Fruit fly (Drosophila melanogaster): ENCODE measurements around the gene CG12229.

CG12229 gene

DNA sequence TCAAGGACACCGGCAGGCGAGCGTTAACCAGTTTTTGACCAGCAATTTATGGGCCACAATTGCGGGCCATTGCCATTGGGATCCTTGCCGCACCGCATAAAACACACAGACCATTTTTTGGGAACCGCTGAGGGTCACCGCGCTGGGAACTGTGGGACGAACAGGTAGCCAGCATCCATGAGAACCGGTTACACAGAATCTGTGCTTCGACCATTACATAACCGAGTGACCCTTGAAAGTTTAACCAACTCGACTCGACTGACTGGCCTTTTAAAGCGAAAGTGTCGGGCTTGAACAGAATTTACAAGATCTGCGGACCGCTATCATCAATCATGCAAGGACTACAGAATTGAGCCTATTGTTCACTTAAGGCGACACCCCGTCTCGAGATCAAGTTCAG is 43.8 kb downstream of the CG12229 start:
- TF ChIP-seq dl (GFP tag; optimal IDR thresholded peaks at IDR 0.05; ENCODE audit: insufficient read depth in 1 of 2, partially characterized antibody in 2 of 2) = no peak
- TF ChIP-seq Hr78 (GFP tag; optimal IDR thresholded peaks at IDR 0.05) = no peak
- no peak for TF ChIP-seq rgr (GFP tag; optimal IDR thresholded peaks at IDR 0.05)
- no peak for TF ChIP-seq Sp1 (GFP tag; optimal IDR thresholded peaks at IDR 0.05)
- no peak for TF ChIP-seq Dif (GFP tag; optimal IDR thresholded peaks at IDR 0.05; ENCODE audit: partially characterized antibody)
- no peak for TF ChIP-seq CG9705 (GFP tag; optimal IDR thresholded peaks at IDR 0.05)
- TF ChIP-seq sage (GFP tag; optimal IDR thresholded peaks at IDR 0.05) = no peak
- no peak for TF ChIP-seq fru (GFP tag; optimal IDR thresholded peaks at IDR 0.05)
- no peak for TF ChIP-seq OdsH (GFP tag; optimal IDR thresholded peaks at IDR 0.05)

dm6 chr3L:17391132-17391531 is 45.1 kb downstream of the CG12229 start:
- TF ChIP-seq sage (GFP tag; optimal IDR thresholded peaks at IDR 0.05) (no peak), woc (GFP tag; optimal IDR thresholded peaks at IDR 0.05) (no peak), Hr83 (GFP tag; optimal IDR thresholded peaks at IDR 0.05; ENCODE audit: poor library complexity, severe bottlenecking) (no peak), dsf (GFP tag; optimal IDR thresholded peaks at IDR 0.05; ENCODE audit: borderline replicate concordance) (no peak), Dif (GFP tag; optimal IDR thresholded peaks at IDR 0.05; ENCODE audit: partially characterized antibody) (no peak), GATAd (GFP tag; optimal IDR thresholded peaks at IDR 0.05) (no peak)

- TF ChIP-seq brk (GFP tag; optimal IDR thresholded peaks at IDR 0.05) (no peak), GATAd (GFP tag; optimal IDR thresholded peaks at IDR 0.05) (peak; percentile 6)
Observed at dm6 chr3L:17388895-17389294, 47.3 kb downstream of the CG12229 start, which contains the start of gene CG13731. Gene CG13731, minus strand, starts transcription at chr3L:17388956.

dm6 chr3L:17386612-17387382 is 49.4 kb downstream of the CG12229 start:
- no peak for TF ChIP-seq Dfd (GFP tag; optimal IDR thresholded peaks at IDR 0.05)
- no peak for TF ChIP-seq rgr (GFP tag; optimal IDR thresholded peaks at IDR 0.05)
- no peak for TF ChIP-seq br (GFP tag; optimal IDR thresholded peaks at IDR 0.05)
- no peak for TF ChIP-seq usp (GFP tag; optimal IDR thresholded peaks at IDR 0.05)
- no peak for TF ChIP-seq sv (GFP tag; optimal IDR thresholded peaks at IDR 0.05)
- TF ChIP-seq woc (GFP tag; optimal IDR thresholded peaks at IDR 0.05) = no peak
- TF ChIP-seq Mio (GFP tag; optimal IDR thresholded peaks at IDR 0.05) = no peak
- TF ChIP-seq dmrt93B (GFP tag; optimal IDR thresholded peaks at IDR 0.05) = no peak
- no peak for TF ChIP-seq Hnf4 (GFP tag; optimal IDR thresholded peaks at IDR 0.05)
- no peak for TF ChIP-seq Hr78 (GFP tag; optimal IDR thresholded peaks at IDR 0.05)
- no peak for TF ChIP-seq Vsx2 (GFP tag; optimal IDR thresholded peaks at IDR 0.05; ENCODE audit: partially characterized antibody)
- no peak for TF ChIP-seq jim (GFP tag; optimal IDR thresholded peaks at IDR 0.05)
- TF ChIP-seq Rel (GFP tag; optimal IDR thresholded peaks at IDR 0.05) = no peak
- TF ChIP-seq Rel (tag; optimal IDR thresholded peaks at IDR 0.05) = no peak
- no peak for TF ChIP-seq Sp1 (GFP tag; optimal IDR thresholded peaks at IDR 0.05)
- no peak for TF ChIP-seq psq (GFP tag; optimal IDR thresholded peaks at IDR 0.05)
- no peak for TF ChIP-seq CG9705 (GFP tag; optimal IDR thresholded peaks at IDR 0.05)
- no peak for TF ChIP-seq Myc (optimal IDR thresholded peaks at IDR 0.05)
- no peak for TF ChIP-seq dl (GFP tag; optimal IDR thresholded peaks at IDR 0.05; ENCODE audit: insufficient read depth in 1 of 2, partially characterized antibody in 2 of 2)
